Fruit fly (Drosophila melanogaster) whole organism, wandering third instar larva: Measurements from ENCODE around the gene fabp.

Source experiments
- CG32264 ChIP-seq: fragments of 200-800 bp; sonication (Bioruptor generic); optimal IDR thresholded peaks from 2 replicates; lab custom pipeline; 2016; ENCODE audit warnings: missing biosample characterization, missing genetic modification characterization
- CrebA ChIP-seq: fragments of 200-800 bp; sonication (Bioruptor generic); optimal IDR thresholded peaks from 2 replicates; lab custom pipeline; 2016; ENCODE audit warnings: missing biosample characterization, mild to moderate bottlenecking, missing genetic modification characterization, borderline replicate concordance
- Dfd ChIP-seq: fragments of >200 bp; optimal IDR thresholded peaks from 2 replicates; lab custom pipeline; 2017; ENCODE audit warnings: missing biosample characterization, missing genetic modification characterization
- Dif ChIP-seq: fragments of 200-275, 200-300 bp; sonication (Bioruptor generic); optimal IDR thresholded peaks from 2 replicates; lab custom pipeline; 2018; ENCODE audit warnings: missing biosample characterization, missing genetic modification characterization; ENCODE audit not compliant: partially characterized antibody
- GATAd ChIP-seq: sonication (Bioruptor generic); optimal IDR thresholded peaks from 2 replicates; lab custom pipeline; 2016; ENCODE audit warnings: missing biosample characterization, missing genetic modification characterization
- HLH106 ChIP-seq: fragments of 200-800 bp; optimal IDR thresholded peaks from 3 replicates; lab custom pipeline; 2019; ENCODE audit warnings: missing biosample characterization, mild to moderate bottlenecking, missing genetic modification characterization, moderate library complexity
- Hr78 ChIP-seq: fragments of >200 bp; optimal IDR thresholded peaks from 2 replicates; lab custom pipeline; 2017; ENCODE audit warnings: missing biosample characterization, missing genetic modification characterization
- Hr83 ChIP-seq: fragments of 200-300 bp; sonication (Bioruptor generic); optimal IDR thresholded peaks from 2 replicates; lab custom pipeline; 2016; ENCODE audit warnings: missing biosample characterization, mild to moderate bottlenecking, missing genetic modification characterization, moderate library complexity; ENCODE audit not compliant: poor library complexity, severe bottlenecking
- Jra ChIP-seq: sonication (Bioruptor generic); optimal IDR thresholded peaks from 2 replicates; lab custom pipeline; 2016; ENCODE audit warnings: missing biosample characterization, missing genetic modification characterization
- Mio ChIP-seq: sonication (Bioruptor generic); optimal IDR thresholded peaks from 2 replicates; lab custom pipeline; 2016; ENCODE audit warnings: missing biosample characterization, missing genetic modification characterization
- OdsH ChIP-seq: fragments of 200-800 bp; sonication (Bioruptor generic); optimal IDR thresholded peaks from 2 replicates; lab custom pipeline; 2016; ENCODE audit warnings: missing biosample characterization, mild to moderate bottlenecking, missing genetic modification characterization
- Vsx2 ChIP-seq: fragments of 200-300, 225-300 bp; sonication (Bioruptor generic); optimal IDR thresholded peaks from 2 replicates; lab custom pipeline; 2018; ENCODE audit warnings: missing biosample characterization, missing genetic modification characterization; ENCODE audit not compliant: partially characterized antibody
- dmrt93B ChIP-seq: fragments of 200-800 bp; sonication (Bioruptor generic); optimal IDR thresholded peaks from 2 replicates; lab custom pipeline; 2018; ENCODE audit warnings: missing biosample characterization, mild to moderate bottlenecking, missing genetic modification characterization
- ey ChIP-seq: fragments of 200-800 bp; sonication (Bioruptor generic); optimal IDR thresholded peaks from 2 replicates; lab custom pipeline; 2016; ENCODE audit warnings: missing biosample characterization, missing genetic modification characterization
- jim ChIP-seq: fragments of 175-275, 200-325 bp; sonication (Bioruptor generic); optimal IDR thresholded peaks from 2 replicates; lab custom pipeline; 2016; ENCODE audit warnings: missing biosample characterization, mild to moderate bottlenecking, missing genetic modification characterization
- pan ChIP-seq: fragments of >200 bp; optimal IDR thresholded peaks from 2 replicates; lab custom pipeline; 2017
- psq ChIP-seq: fragments of 200-800 bp; sonication (Bioruptor generic); optimal IDR thresholded peaks from 3 replicates; lab custom pipeline; 2017; ENCODE audit warnings: missing biosample characterization, mild to moderate bottlenecking, missing genetic modification characterization, moderate library complexity
- rgr ChIP-seq: fragments of 200-800 bp; sonication (Bioruptor generic); optimal IDR thresholded peaks from 3 replicates; lab custom pipeline; 2016; ENCODE audit warnings: missing biosample characterization, mild to moderate bottlenecking, missing genetic modification characterization
- sage ChIP-seq: fragments of 200-800 bp; sonication (Bioruptor generic); optimal IDR thresholded peaks from 2 replicates; lab custom pipeline; 2016; ENCODE audit warnings: missing biosample characterization, mild to moderate bottlenecking, missing genetic modification characterization

The fabp gene

dm6 chr3R:11553845-11554244, 13.0 kb downstream of the fabp start, which contains the start of gene CG14708:
CG14708 (plus strand) TSS chr3R:11554145.
- TF ChIP-seq Vsx2 (GFP tag; lab: Kevin White, UChicago) (no peak), pan (lab: Kevin White, UChicago) (no peak), Jra (GFP tag; lab: Kevin White, UChicago) (no peak), ey (no peak), Hr78 (GFP tag; lab: Kevin White, UChicago) (no peak), Mio (no peak), psq (no peak)

dm6 chr3R:11551071-11551470, 15.8 kb downstream of the fabp start:
- TF ChIP-seq ey, result no peak
- TF ChIP-seq Dfd (GFP tag; lab: Kevin White, UChicago), result peak; percentile 21

- TF ChIP-seq HLH106 (tag; lab: Kevin White, UChicago) (no peak), Hr83 (no peak)
Observed at dm6 chr3R:11544150-11544549, 22.7 kb downstream of the fabp start.

dm6 chr3R:11542899-11543619, 23.8 kb downstream of the fabp start, which contains the start of gene dpr4:
dpr4 (minus strand) TSS chr3R:11542949.
- TF ChIP-seq CrebA (GFP tag; lab: Kevin White, UChicago) (no peak), GATAd (GFP tag; lab: Kevin White, UChicago) (no peak), CG32264 (GFP tag; lab: Kevin White, UChicago) (no peak), Dif (GFP tag; lab: Kevin White, UChicago) (no peak), Hr78 (GFP tag; lab: Kevin White, UChicago) (no peak), OdsH (GFP tag; lab: Kevin White, UChicago) (no peak), Mio (no peak), Hr83 (no peak), sage (GFP tag; lab: Kevin White, UChicago) (no peak), dmrt93B (GFP tag; lab: Kevin White, UChicago) (no peak), rgr (GFP tag; lab: Kevin White, UChicago) (no peak)
- TF ChIP-seq, all 38 proteins: peak for 0

- no peak for TF ChIP-seq jim (GFP tag; lab: Kevin White, UChicago)
- TF ChIP-seq Dfd (GFP tag; lab: Kevin White, UChicago), result peak; percentile 72
Observed at dm6 chr3R:11531893-11532292, 35.0 kb downstream of the fabp start.
